Fruit fly (Drosophila melanogaster) S2 (cell line): Measurements from ENCODE around the gene trus.

Source experiments
- CG8478 ChIP-seq: fragments of >200 bp; optimal IDR thresholded peaks from 2 replicates; lab custom pipeline; 2018
- CTCF ChIP-seq, 2 experiments: fragments of >200 bp; optimal IDR thresholded peaks; 2 replicates each; lab custom pipeline; 2018

DNA sequence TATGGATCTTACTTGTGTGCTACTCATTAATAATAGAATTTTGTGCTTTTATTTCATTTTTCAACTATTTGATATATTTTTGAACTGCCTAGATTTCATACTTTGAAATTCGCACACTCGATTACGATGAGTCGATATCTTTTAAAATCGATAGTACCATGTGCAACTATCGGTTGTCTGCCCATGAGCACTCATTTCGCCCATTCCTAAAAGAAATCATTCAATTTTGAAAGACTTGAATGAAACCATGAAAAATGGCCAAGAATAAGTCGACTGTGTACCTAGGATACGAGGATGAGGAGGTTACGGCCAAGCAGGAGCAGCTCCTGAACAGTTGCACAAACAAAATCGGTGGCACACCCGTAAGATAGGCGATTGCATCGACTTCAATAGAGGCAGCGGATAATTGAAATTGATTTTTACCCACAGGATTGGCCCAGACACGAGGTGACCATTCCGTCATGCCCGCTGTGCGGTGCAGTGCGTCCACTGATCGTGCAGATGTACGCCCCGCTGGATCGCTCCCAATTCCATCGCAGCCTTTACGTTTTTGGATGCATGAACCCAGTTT, at the start of gene trus:
- TF ChIP-seq CG8478 (lab: Kevin White, UChicago) (no peak), CTCF (optimal IDR thresholded peaks at IDR 0.05; lab: Kevin White, UChicago) (no peak)
